Worm (Caenorhabditis elegans) whole organism, L4 larva: ENCODE results near the gene ccdc-47.
A peak's percentile ranks its signal among the peaks of the same experiment; 100 is the strongest.

ENCODE experiments used
- F10B5.3 ChIP-seq: sonication (generic microtip); optimal IDR thresholded peaks from 2 replicates; lab custom pipeline; 2016; ENCODE audit warnings: mild to moderate bottlenecking, missing genetic modification characterization, missing compliant biosample characterization
- F26F4.8 ChIP-seq: fragments of 200-800 bp; sonication (Bioruptor generic); conservative IDR thresholded peaks from 2 replicates; pipeline ENCODE4 v1.3.6; 2022; ENCODE audit warnings: missing genetic modification characterization, missing compliant biosample characterization
- F37D6.2 ChIP-seq: sonication (generic microtip); optimal IDR thresholded peaks from 2 replicates; lab custom pipeline; 2016; ENCODE audit warnings: mild to moderate bottlenecking, missing genetic modification characterization, missing compliant biosample characterization
- F44E2.7 ChIP-seq: fragments of 200-800 bp; sonication (Bioruptor generic); IDR thresholded peaks from 2 replicates; pipeline ENCODE4 v2.1.2; 2022; ENCODE audit warnings: missing genetic modification characterization, missing compliant biosample characterization
- F49E8.2 ChIP-seq: sonication (generic microtip); optimal IDR thresholded peaks from 2 replicates; lab custom pipeline; 2016; ENCODE audit warnings: missing compliant biosample characterization, mild to moderate bottlenecking, missing genetic modification characterization, borderline replicate concordance
- Y48G9A.11 ChIP-seq: fragments of 200-800 bp; sonication (Bioruptor generic); IDR thresholded peaks from 2 replicates; pipeline ENCODE4 v1.3.6; 2022; ENCODE audit warnings: missing genetic modification reagents, missing genetic modification characterization, missing compliant biosample characterization
- Y5F2A.4 ChIP-seq: fragments of 200-800 bp; sonication (Bioruptor generic); optimal IDR thresholded peaks from 2 replicates; lab custom pipeline; 2018; ENCODE audit warnings: mild to moderate bottlenecking, missing genetic modification characterization, missing compliant biosample characterization
- Y75B8A.6 ChIP-seq: fragments of 200-800 bp; sonication (Bioruptor generic); IDR thresholded peaks from 2 replicates; pipeline ENCODE4 v1.3.6; 2022; ENCODE audit warnings: missing genetic modification reagents, missing genetic modification characterization, missing compliant biosample characterization
- ZK546.5 ChIP-seq, 2 experiments: sonication (generic microtip); optimal IDR thresholded peaks; 2 replicates each; lab custom pipeline; 2017; ENCODE audit warnings: missing biosample characterization in 2 of 2, missing genetic modification characterization in 2 of 2
- ama-1 ChIP-seq: fragments of 150-350 bp; optimal IDR thresholded peaks from 2 replicates; lab custom pipeline; 2014; ENCODE audit warnings: inconsistent platforms, mixed read lengths
- arid-1 ChIP-seq: fragments of 200-800 bp; sonication (Bioruptor generic); conservative IDR thresholded peaks from 2 replicates; pipeline ENCODE4 v1.3.6; 2022; ENCODE audit warnings: missing genetic modification reagents, missing genetic modification characterization, missing compliant biosample characterization
- ceh-20 ChIP-seq: fragments of 200-800 bp; sonication (Bioruptor generic); IDR thresholded peaks from 2 replicates; pipeline ENCODE4 v1.3.6; 2022; ENCODE audit warnings: missing genetic modification reagents, missing genetic modification characterization, missing compliant biosample characterization
- ceh-62 ChIP-seq: sonication (generic microtip); optimal IDR thresholded peaks from 2 replicates; lab custom pipeline; 2017; ENCODE audit warnings: missing biosample characterization, missing genetic modification characterization
- ceh-82 ChIP-seq: sonication (generic microtip); optimal IDR thresholded peaks from 2 replicates; lab custom pipeline; 2017; ENCODE audit warnings: missing biosample characterization, missing genetic modification characterization
- ces-1 ChIP-seq: fragments of 150-350 bp; sonication (generic microtip); optimal IDR thresholded peaks from 4 replicates; lab custom pipeline; 2014; ENCODE audit warnings: missing biosample characterization, missing genetic modification reagents, missing genetic modification characterization
- ctbp-1 ChIP-seq: fragments of 200-800 bp; sonication (Bioruptor generic); IDR thresholded peaks from 2 replicates; pipeline ENCODE4 v1.3.6; 2022; ENCODE audit warnings: missing genetic modification reagents, missing genetic modification characterization, missing compliant biosample characterization
- daf-16 ChIP-seq, 3 experiments: sonication (generic microtip); optimal IDR thresholded peaks; 2 replicates each; lab custom pipeline; 2016 to 2017; ENCODE audit warnings: missing genetic modification characterization in 3 of 3, missing genetic modification reagents in 3 of 3, mild to moderate bottlenecking in 2 of 3, missing compliant biosample characterization in 2 of 3, missing biosample characterization in 1 of 3, moderate library complexity in 1 of 3
- daf-8 ChIP-seq: fragments of 200-800 bp; sonication (Bioruptor generic); IDR thresholded peaks from 2 replicates; pipeline ENCODE4 v1.3.6; 2022; ENCODE audit warnings: missing genetic modification characterization, missing compliant biosample characterization
- dmd-8 ChIP-seq: fragments of 200-800 bp; sonication (Bioruptor generic); IDR thresholded peaks from 2 replicates; pipeline ENCODE4 v1.3.6; 2022; ENCODE audit warnings: missing genetic modification characterization, missing compliant biosample characterization
- dpl-1 ChIP-seq: fragments of 150-350 bp; optimal IDR thresholded peaks from 2 replicates; lab custom pipeline; 2014; ENCODE audit warnings: missing biosample characterization, missing genetic modification reagents, missing genetic modification characterization
- duxl-1 ChIP-seq: sonication (generic microtip); optimal IDR thresholded peaks from 2 replicates; lab custom pipeline; 2016; ENCODE audit warnings: mild to moderate bottlenecking, missing genetic modification characterization, moderate library complexity, missing compliant biosample characterization; ENCODE audit not compliant: poor library complexity
- egl-27 ChIP-seq: sonication (generic microtip); optimal IDR thresholded peaks from 3 replicates; lab custom pipeline; 2017; ENCODE audit warnings: missing biosample characterization, missing genetic modification reagents, missing genetic modification characterization
- fkh-10 ChIP-seq: fragments of 150-350 bp; optimal IDR thresholded peaks from 2 replicates; lab custom pipeline; 2014; ENCODE audit warnings: missing biosample characterization, missing genetic modification reagents, missing genetic modification characterization
- fos-1 ChIP-seq: fragments of 150-350 bp; optimal IDR thresholded peaks from 2 replicates; lab custom pipeline; 2014; ENCODE audit warnings: missing biosample characterization, missing genetic modification characterization
- hif-1 ChIP-seq, 2 experiments: sonication (generic microtip); optimal IDR thresholded peaks; 2 replicates each; lab custom pipeline; 2016 to 2017; ENCODE audit warnings: missing compliant biosample characterization in 2 of 2, missing genetic modification characterization in 2 of 2, missing genetic modification reagents in 2 of 2, missing genotype in 2 of 2, mild to moderate bottlenecking in 1 of 2
- hlh-30 ChIP-seq: sonication (generic microtip); optimal IDR thresholded peaks from 2 replicates; lab custom pipeline; 2017; ENCODE audit warnings: antibody characterized with exemption, mild to moderate bottlenecking, missing genetic modification characterization, missing compliant biosample characterization; ENCODE audit not compliant: insufficient read depth
- jun-1 ChIP-seq: fragments of 150-350 bp; optimal IDR thresholded peaks from 2 replicates; lab custom pipeline; 2014; ENCODE audit warnings: missing biosample characterization, missing genetic modification reagents, missing genetic modification characterization
- lin-1 ChIP-seq: fragments of 200-800 bp; sonication (Bioruptor generic); IDR thresholded peaks from 2 replicates; pipeline ENCODE4 v1.3.6; 2022; ENCODE audit warnings: missing genetic modification reagents, missing genetic modification characterization, missing compliant biosample characterization
- lin-29 ChIP-seq: fragments of 200-800 bp; sonication (Bioruptor generic); IDR thresholded peaks from 2 replicates; pipeline ENCODE4 v1.3.6; 2022; ENCODE audit warnings: missing genetic modification reagents, missing genetic modification characterization, missing compliant biosample characterization
- lir-3 ChIP-seq: sonication (generic microtip); optimal IDR thresholded peaks from 2 replicates; lab custom pipeline; 2016; ENCODE audit warnings: mild to moderate bottlenecking, missing genetic modification characterization, missing compliant biosample characterization
- lsy-2 ChIP-seq, 2 experiments: fragments of 150-350 bp in 1 of 2; sonication (generic microtip) in 1 of 2; optimal IDR thresholded peaks; 2 replicates each; lab custom pipeline; 2014 to 2017; ENCODE audit warnings: missing biosample characterization in 2 of 2, missing genetic modification characterization in 2 of 2
- mdl-1 ChIP-seq, 2 experiments: fragments of 150-350 bp in 1 of 2; sonication (generic microtip) in 1 of 2; optimal IDR thresholded peaks; 2 replicates each; lab custom pipeline; 2014 to 2017; ENCODE audit warnings: missing biosample characterization in 2 of 2, missing genetic modification characterization in 2 of 2
- mxl-2 ChIP-seq: fragments of 200-800 bp; sonication (Bioruptor generic); conservative IDR thresholded peaks from 2 replicates; pipeline ENCODE4 v1.3.6; 2022; ENCODE audit warnings: missing genetic modification reagents, missing genetic modification characterization, missing compliant biosample characterization
- mxl-3 ChIP-seq: fragments of 200-800 bp; sonication (Bioruptor generic); optimal IDR thresholded peaks from 2 replicates; lab custom pipeline; 2018; ENCODE audit warnings: mild to moderate bottlenecking, missing genetic modification characterization, missing compliant biosample characterization
- nhr-102 ChIP-seq: sonication (generic microtip); optimal IDR thresholded peaks from 2 replicates; lab custom pipeline; 2016; ENCODE audit warnings: mild to moderate bottlenecking, missing genetic modification characterization, moderate library complexity, missing compliant biosample characterization
- nhr-11 ChIP-seq: fragments of 150-350 bp; optimal IDR thresholded peaks from 2 replicates; lab custom pipeline; 2014; ENCODE audit warnings: missing biosample characterization, missing genetic modification characterization
- nhr-25 ChIP-seq: sonication (generic microtip); optimal IDR thresholded peaks from 2 replicates; lab custom pipeline; 2017; ENCODE audit warnings: missing genetic modification characterization, mild to moderate bottlenecking, missing compliant biosample characterization, antibody characterized with exemption, moderate library complexity, borderline replicate concordance; ENCODE audit not compliant: insufficient read depth
- nhr-28 ChIP-seq: fragments of 150-350 bp; optimal IDR thresholded peaks from 2 replicates; lab custom pipeline; 2014; ENCODE audit warnings: missing biosample characterization, missing genetic modification characterization
- nhr-42 ChIP-seq: fragments of 200-800 bp; sonication (Bioruptor generic); IDR thresholded peaks from 2 replicates; pipeline ENCODE4 v1.3.6; 2022; ENCODE audit warnings: missing genetic modification characterization, missing compliant biosample characterization
- nhr-6 ChIP-seq: fragments of 150-350 bp; optimal IDR thresholded peaks from 2 replicates; lab custom pipeline; 2014; ENCODE audit warnings: missing biosample characterization, missing genetic modification characterization
- nhr-77 ChIP-seq: fragments of 150-350 bp; optimal IDR thresholded peaks from 2 replicates; lab custom pipeline; 2014; ENCODE audit warnings: missing biosample characterization, missing genetic modification characterization
- rbr-2 ChIP-seq: sonication (generic microtip); optimal IDR thresholded peaks from 2 replicates; lab custom pipeline; 2016; ENCODE audit warnings: missing genotype, missing genetic modification characterization, missing compliant biosample characterization
- saeg-2 ChIP-seq: fragments of 200-800 bp; sonication (Bioruptor generic); IDR thresholded peaks from 2 replicates; pipeline ENCODE4 v1.3.6; 2022; ENCODE audit warnings: missing genetic modification reagents, missing genetic modification characterization, missing compliant biosample characterization
- snpc-4 ChIP-seq: fragments of 150-350 bp; optimal IDR thresholded peaks from 2 replicates; lab custom pipeline; 2014; ENCODE audit warnings: missing biosample characterization, missing genetic modification characterization
- spr-3 ChIP-seq: fragments of 200-800 bp; sonication (Bioruptor generic); optimal IDR thresholded peaks from 2 replicates; lab custom pipeline; 2018; ENCODE audit warnings: mild to moderate bottlenecking, missing genetic modification characterization, missing compliant biosample characterization
- tra-1 ChIP-seq: fragments of 200-800 bp; sonication (Bioruptor generic); IDR thresholded peaks from 2 replicates; pipeline ENCODE4 v1.3.6; 2022; ENCODE audit warnings: missing genetic modification reagents, missing genetic modification characterization, missing compliant biosample characterization
- unc-39 ChIP-seq: sonication (generic microtip); optimal IDR thresholded peaks from 2 replicates; lab custom pipeline; 2017; ENCODE audit warnings: missing biosample characterization, missing genetic modification characterization
- unc-62 ChIP-seq, 3 experiments: fragments of 150-350 bp in 1 of 3; sonication (generic microtip); optimal IDR thresholded peaks in 2 of 3; peaks in 1 of 3; 1 replicate in 1 of 3; 2 replicates in 2 of 3; lab custom pipeline; 2014 to 2017; ENCODE audit warnings: missing biosample characterization in 3 of 3, missing genetic modification characterization in 3 of 3, missing genetic modification reagents in 3 of 3, missing genotype in 1 of 3
- zag-1 ChIP-seq: fragments of 150-350 bp; optimal IDR thresholded peaks from 2 replicates; lab custom pipeline; 2014; ENCODE audit warnings: missing biosample characterization, missing genetic modification characterization
- zfp-2 ChIP-seq: sonication (generic microtip); optimal IDR thresholded peaks from 2 replicates; lab custom pipeline; 2016; ENCODE audit warnings: mild to moderate bottlenecking, missing genetic modification characterization, missing compliant biosample characterization
- ztf-7 ChIP-seq: fragments of 150-350 bp; optimal IDR thresholded peaks from 2 replicates; lab custom pipeline; 2014; ENCODE audit warnings: missing biosample characterization, missing genetic modification characterization

Gene ccdc-47

DNA sequence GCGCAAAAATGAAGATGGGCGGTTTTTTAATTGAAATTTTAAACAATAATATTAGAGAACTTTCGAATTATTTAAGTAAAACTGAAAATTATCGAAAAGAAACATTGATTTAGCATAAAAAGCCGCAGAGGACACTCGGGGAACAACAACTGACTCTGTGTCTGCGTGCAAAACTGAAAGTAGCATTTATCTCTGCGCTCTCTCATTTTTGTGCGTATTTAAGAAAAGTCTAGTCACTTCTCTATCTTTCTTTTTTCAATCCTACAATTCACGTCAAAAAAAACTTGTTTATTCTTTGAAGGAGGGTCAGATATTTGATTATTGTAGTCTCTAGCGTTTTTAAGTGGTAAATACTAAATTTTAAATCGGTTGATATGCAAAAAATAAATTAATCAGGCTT lies 8.6 kb upstream of the ccdc-47 start (continued):
- TF ChIP-seq nhr-25 (tag; lab: Kevin White, UChicago) (no peak), Y75B8A.6 (GFP tag; lab: Robert Waterston, UW) (no peak), ctbp-1 (GFP tag; lab: Robert Waterston, UW) (no peak), zfp-2 (no peak), mxl-2 (GFP tag; lab: Robert Waterston, UW) (no peak), nhr-11 (peak; percentile 68), Y5F2A.4 (GFP tag; lab: Kevin White, UChicago) (no peak), ceh-62 (tag; lab: Kevin White, UChicago) (no peak), lir-3 (no peak), arid-1 (GFP tag; lab: Robert Waterston, UW) (0 out of 2 replicates have a peak, but pooled peaks have one; percentile 13), saeg-2 (GFP tag; lab: Robert Waterston, UW) (no peak), F49E8.2 (tag; lab: Kevin White, UChicago) (no peak), dpl-1 (GFP tag; lab: Kevin White, UChicago) (no peak), ztf-7 (tag; lab: Kevin White, UChicago) (no peak), duxl-1 (tag; lab: Kevin White, UChicago) (no peak), nhr-42 (GFP tag; lab: Robert Waterston, UW) (no peak), unc-39 (tag; lab: Kevin White, UChicago) (no peak), ama-1 (lab: Kevin White, UChicago) (no peak), daf-8 (GFP tag; lab: Robert Waterston, UW) (no peak), F37D6.2 (tag; lab: Kevin White, UChicago) (no peak), lin-29 (GFP tag; lab: Robert Waterston, UW) (no peak), hif-1 (tag; optimal IDR thresholded peaks at IDR 0.05; lab: Kevin White, UChicago) (peak; percentile 45 to 99), Y48G9A.11 (no peak), nhr-77 (tag; lab: Kevin White, UChicago) (peak; percentile 5), daf-16 (GFP tag; optimal IDR thresholded peaks at IDR 0.05; lab: Kevin White, UChicago) (peak in 1 of 2 experiments; percentile 75), daf-16 (tag; optimal IDR thresholded peaks at IDR 0.05; lab: Kevin White, UChicago) (peak; percentile 66), ZK546.5 (tag; optimal IDR thresholded peaks at IDR 0.05; lab: Kevin White, UChicago) (no peak), mxl-3 (GFP tag; lab: Kevin White, UChicago) (no peak), F26F4.8 (GFP tag; lab: Robert Waterston, UW) (no peak), lin-1 (no peak), tra-1 (GFP tag; lab: Robert Waterston, UW) (no peak), fos-1 (tag; lab: Kevin White, UChicago) (no peak), fkh-10 (GFP tag; lab: Kevin White, UChicago) (no peak), rbr-2 (peak; percentile 14), jun-1 (no peak), zag-1 (tag; lab: Kevin White, UChicago) (no peak), ceh-20 (no peak), mdl-1 (tag; optimal IDR thresholded peaks at IDR 0.05; lab: Kevin White, UChicago) (no peak), nhr-102 (no peak), lsy-2 (tag; optimal IDR thresholded peaks at IDR 0.05; lab: Kevin White, UChicago) (peak; percentile 12 to 43), ces-1 (GFP tag; lab: Kevin White, UChicago) (no peak), F10B5.3 (no peak), F44E2.7 (GFP tag; lab: Robert Waterston, UW) (no peak), snpc-4 (tag; lab: Kevin White, UChicago) (no peak), spr-3 (GFP tag; lab: Kevin White, UChicago) (no peak), unc-62 (GFP tag; optimal IDR thresholded peaks at IDR 0.05 in 1 of 2; lab: Kevin White, UChicago) (no peak), unc-62 (tag; optimal IDR thresholded peaks at IDR 0.05; lab: Kevin White, UChicago) (no peak), dmd-8 (GFP tag; lab: Robert Waterston, UW) (no peak), egl-27 (no peak), hlh-30 (tag; lab: Kevin White, UChicago) (peak; percentile 41), ceh-82 (tag; lab: Kevin White, UChicago) (no peak), nhr-6 (tag; lab: Kevin White, UChicago) (no peak), nhr-28 (tag; lab: Kevin White, UChicago) (peak; percentile 98)
